Worm (Caenorhabditis elegans): ENCODE results near the gene F59D12.3.

F59D12.3 gene

ce11 chrX:15633964-15634363, 16.8 kb downstream of the F59D12.3 start:
- TF ChIP-seq ctbp-1 (GFP tag; IDR thresholded peaks at IDR 0.05): peak; percentile 65
- peak in 1 of 2 experiments; percentile 46 for TF ChIP-seq lsy-2 (tag; optimal IDR thresholded peaks at IDR 0.05)
- TF ChIP-seq ces-1 (GFP tag; optimal IDR thresholded peaks at IDR 0.05): peak; percentile 67
- no peak for TF ChIP-seq skn-1 (tag; optimal IDR thresholded peaks at IDR 0.05)
- no peak for TF ChIP-seq F44E2.7 (GFP tag; IDR thresholded peaks at IDR 0.05)
- 0 out of 2 replicates have a peak, but pooled peaks have one; percentile 15 for TF ChIP-seq hmg-1.1 (GFP tag; IDR thresholded peaks at IDR 0.05)
- TF ChIP-seq pha-4 (GFP tag; IDR thresholded peaks at IDR 0.05): no peak
- TF ChIP-seq pha-4 (tag; optimal IDR thresholded peaks at IDR 0.05): no peak
- peak; percentile 5 for TF ChIP-seq hlh-30 (tag; optimal IDR thresholded peaks at IDR 0.05; ENCODE audit: insufficient read depth)
- TF ChIP-seq fkh-10 (GFP tag; optimal IDR thresholded peaks at IDR 0.05): peak; percentile 75
- TF ChIP-seq lin-15B (tag; optimal IDR thresholded peaks at IDR 0.05): no peak
- TF ChIP-seq zfp-3 (GFP tag; conservative IDR thresholded peaks at IDR 0.05): no peak
- no peak for TF ChIP-seq zip-11 (GFP tag; IDR thresholded peaks at IDR 0.05)
- peak in 1 of 2 experiments; percentile 82 for TF ChIP-seq unc-62 (GFP tag; optimal IDR thresholded peaks at IDR 0.05 in 1 of 2)
- no peak for TF ChIP-seq unc-62 (tag; optimal IDR thresholded peaks at IDR 0.05)
- TF ChIP-seq mep-1 (tag; optimal IDR thresholded peaks at IDR 0.05): peak; percentile 37
- TF ChIP-seq tag-97 (GFP tag; IDR thresholded peaks at IDR 0.05): no peak
- TF ChIP-seq ceh-28 (tag; optimal IDR thresholded peaks at IDR 0.05): no peak

- TF ChIP-seq T20F7.1 (GFP tag; optimal IDR thresholded peaks at IDR 0.05) (no peak), cey-2 (tag; optimal IDR thresholded peaks at IDR 0.05; ENCODE audit: borderline replicate concordance, insufficient read depth) (no peak), rbr-2 (tag; optimal IDR thresholded peaks at IDR 0.05) (peak; percentile 39), hmg-1.1 (GFP tag; IDR thresholded peaks at IDR 0.05) (peak; percentile 73), mep-1 (tag; optimal IDR thresholded peaks at IDR 0.05) (peak; percentile 62), lsy-2 (tag; optimal IDR thresholded peaks at IDR 0.05) (peak in 1 of 2 experiments; percentile 45), nhr-28 (tag; optimal IDR thresholded peaks at IDR 0.05) (peak; percentile 34), unc-62 (GFP tag; optimal IDR thresholded peaks at IDR 0.05 in 1 of 2) (peak in 1 of 2 experiments; percentile 89), unc-62 (tag; optimal IDR thresholded peaks at IDR 0.05) (no peak), set-16 (GFP tag; IDR thresholded peaks at IDR 0.05) (peak; percentile 50), dmd-9 (GFP tag; IDR thresholded peaks at IDR 0.05) (no peak), nhr-25 (tag; optimal IDR thresholded peaks at IDR 0.05; ENCODE audit: borderline replicate concordance, insufficient read depth) (no peak), aha-1 (tag) (peak; percentile 61), spr-1 (tag; optimal IDR thresholded peaks at IDR 0.05) (no peak), hlh-11 (tag; optimal IDR thresholded peaks at IDR 0.05) (peak; percentile 22), ctbp-1 (GFP tag; IDR thresholded peaks at IDR 0.05) (peak; percentile 52; the same call in 1 of the 2 replicates), mdl-1 (tag; optimal IDR thresholded peaks at IDR 0.05) (peak in 1 of 2 experiments; percentile 16), hif-1 (tag; optimal IDR thresholded peaks at IDR 0.05) (peak in 1 of 2 experiments; percentile 14), fkh-10 (GFP tag; optimal IDR thresholded peaks at IDR 0.05) (peak; percentile 75), hlh-30 (tag; optimal IDR thresholded peaks at IDR 0.05; ENCODE audit: insufficient read depth) (peak; percentile 54), dpl-1 (GFP tag; optimal IDR thresholded peaks at IDR 0.05) (peak; percentile 12)
These were observed 20.0 kb downstream of the F59D12.3 start for ce11 chrX:15630790-15631204.

ce11 chrX:15630340-15630739, 20.4 kb downstream of the F59D12.3 start, which contains the start of gene K09E9.4:
Gene K09E9.4 (minus strand): TSS chrX:15630440.
- TF ChIP-seq daf-16 (GFP tag; optimal IDR thresholded peaks at IDR 0.05): no peak
- TF ChIP-seq daf-16 (tag; optimal IDR thresholded peaks at IDR 0.05): no peak
- no peak for TF ChIP-seq ces-1 (GFP tag; optimal IDR thresholded peaks at IDR 0.05)
- no peak for TF ChIP-seq dmd-6 (GFP tag; IDR thresholded peaks at IDR 0.05)
- no peak for TF ChIP-seq ceh-20 (GFP tag; IDR thresholded peaks at IDR 0.05)
- no peak for TF ChIP-seq daf-12 (tag; optimal IDR thresholded peaks at IDR 0.05)
- no peak for TF ChIP-seq mxl-3 (GFP tag; optimal IDR thresholded peaks at IDR 0.05)
- no peak for TF ChIP-seq attf-4 (tag; optimal IDR thresholded peaks at IDR 0.05)
- TF ChIP-seq T26A8.4 (GFP tag; IDR thresholded peaks at IDR 0.05): no peak
- TF ChIP-seq dpl-1 (GFP tag; optimal IDR thresholded peaks at IDR 0.05): no peak
